Worm (Caenorhabditis elegans) whole organism, L3 larva: ENCODE results near the gene C06E1.9.
A peak's percentile ranks its signal among the peaks of the same experiment; 100 is the strongest.

Experiments used
- ZK546.5 ChIP-seq: sonication (generic microtip); optimal IDR thresholded peaks from 2 replicates; lab custom pipeline; 2017; ENCODE audit warnings: missing biosample characterization, missing genetic modification characterization
- aly-2 ChIP-seq: fragments of 150-350 bp; optimal IDR thresholded peaks from 2 replicates; lab custom pipeline; 2014; ENCODE audit warnings: missing biosample characterization, missing genetic modification characterization
- ama-1 ChIP-seq: fragments of 150-350 bp; optimal IDR thresholded peaks from 2 replicates; lab custom pipeline; 2018
- ceh-16 ChIP-seq: sonication (generic microtip); optimal IDR thresholded peaks from 2 replicates; lab custom pipeline; 2017; ENCODE audit warnings: missing biosample characterization, missing genetic modification characterization
- ceh-28 ChIP-seq: fragments of 150-350 bp; optimal IDR thresholded peaks from 2 replicates; lab custom pipeline; 2014; ENCODE audit warnings: missing biosample characterization, missing genetic modification reagents, missing genetic modification characterization
- ceh-82 ChIP-seq: fragments of 150-350 bp; optimal IDR thresholded peaks from 2 replicates; lab custom pipeline; 2014; ENCODE audit warnings: missing biosample characterization, missing genetic modification characterization
- ceh-9 ChIP-seq: sonication (generic microtip); optimal IDR thresholded peaks from 2 replicates; lab custom pipeline; 2018; ENCODE audit warnings: missing biosample characterization, missing genetic modification characterization
- egl-27 ChIP-seq: sonication (generic microtip); optimal IDR thresholded peaks from 4 replicates; lab custom pipeline; 2017; ENCODE audit warnings: missing biosample characterization, missing genetic modification reagents, missing genetic modification characterization
- egl-5 ChIP-seq: fragments of 150-350 bp; optimal IDR thresholded peaks from 2 replicates; lab custom pipeline; 2017; ENCODE audit warnings: missing biosample characterization, missing genetic modification reagents, missing genetic modification characterization, inconsistent platforms
- elt-2 ChIP-seq: sonication (generic microtip); optimal IDR thresholded peaks from 2 replicates; lab custom pipeline; 2016; ENCODE audit warnings: missing genetic modification reagents, mild to moderate bottlenecking, missing genetic modification characterization, missing compliant biosample characterization
- elt-3 ChIP-seq, 3 experiments: fragments of 150-350 bp in 1 of 3; sonication (generic microtip) in 2 of 3; optimal IDR thresholded peaks; 2 replicates in 2 of 3; 4 replicates in 1 of 3; lab custom pipeline; 2014 to 2017; ENCODE audit warnings: missing biosample characterization in 3 of 3, missing genetic modification characterization in 3 of 3
- eor-1 ChIP-seq, 2 experiments: fragments of 150-350 bp; optimal IDR thresholded peaks; 2 replicates each; lab custom pipeline; 2014 to 2018; ENCODE audit warnings: missing biosample characterization in 2 of 2, missing genetic modification characterization in 2 of 2
- fkh-10 ChIP-seq: sonication (generic microtip); optimal IDR thresholded peaks from 2 replicates; lab custom pipeline; 2017; ENCODE audit warnings: missing biosample characterization, missing genetic modification reagents, missing genetic modification characterization
- fkh-2 ChIP-seq: fragments of 150-350 bp; optimal IDR thresholded peaks from 2 replicates; lab custom pipeline; 2014; ENCODE audit warnings: missing biosample characterization, missing genetic modification reagents, missing genetic modification characterization
- fos-1 ChIP-seq: fragments of 150-350 bp; optimal IDR thresholded peaks from 2 replicates; lab custom pipeline; 2014; ENCODE audit warnings: missing biosample characterization, missing genetic modification characterization
- hmg-11 ChIP-seq: sonication (generic microtip); optimal IDR thresholded peaks from 2 replicates; lab custom pipeline; 2016; ENCODE audit warnings: missing genetic modification characterization, missing compliant biosample characterization
- jun-1 ChIP-seq: fragments of 150-350 bp; optimal IDR thresholded peaks from 2 replicates; lab custom pipeline; 2014; ENCODE audit warnings: missing biosample characterization, missing genetic modification reagents, missing genetic modification characterization
- lin-15B ChIP-seq: fragments of 150-350 bp; optimal IDR thresholded peaks from 2 replicates; lab custom pipeline; 2014; ENCODE audit warnings: missing biosample characterization, missing genetic modification characterization
- lsy-12 ChIP-seq: sonication (generic microtip); optimal IDR thresholded peaks from 2 replicates; lab custom pipeline; 2016; ENCODE audit warnings: mild to moderate bottlenecking, missing genetic modification characterization, missing compliant biosample characterization
- mml-1 ChIP-seq: fragments of 150-350 bp; sonication (generic microtip); optimal IDR thresholded peaks from 3 replicates; lab custom pipeline; 2014; ENCODE audit warnings: missing biosample characterization, missing genetic modification characterization
- nfya-1 ChIP-seq: sonication (generic microtip); optimal IDR thresholded peaks from 2 replicates; lab custom pipeline; 2017; ENCODE audit warnings: missing genetic modification characterization, mild to moderate bottlenecking, missing compliant biosample characterization, antibody characterized with exemption, moderate library complexity; ENCODE audit not compliant: insufficient read depth
- nhr-11 ChIP-seq: fragments of 150-350 bp; optimal IDR thresholded peaks from 2 replicates; lab custom pipeline; 2014; ENCODE audit warnings: missing biosample characterization, missing genetic modification characterization
- nhr-12 ChIP-seq: fragments of 150-350 bp; optimal IDR thresholded peaks from 2 replicates; lab custom pipeline; 2014; ENCODE audit warnings: missing biosample characterization, missing genetic modification characterization
- nhr-23 ChIP-seq: fragments of 150-350 bp; optimal IDR thresholded peaks from 2 replicates; lab custom pipeline; 2014; ENCODE audit warnings: missing biosample characterization, missing genetic modification reagents, missing genetic modification characterization
- nhr-237 ChIP-seq: fragments of 150-350 bp; optimal IDR thresholded peaks from 2 replicates; lab custom pipeline; 2014; ENCODE audit warnings: missing biosample characterization, missing genetic modification characterization
- nhr-25 ChIP-seq: sonication (generic microtip); optimal IDR thresholded peaks from 2 replicates; lab custom pipeline; 2017; ENCODE audit warnings: missing biosample characterization, missing genetic modification characterization
- nhr-43 ChIP-seq: sonication (generic microtip); optimal IDR thresholded peaks from 2 replicates; lab custom pipeline; 2016; ENCODE audit warnings: mild to moderate bottlenecking, missing genetic modification characterization, missing compliant biosample characterization; ENCODE audit not compliant: poor library complexity, severe bottlenecking
- nhr-67 ChIP-seq: fragments of 150-350 bp; optimal IDR thresholded peaks from 2 replicates; lab custom pipeline; 2014; ENCODE audit warnings: missing biosample characterization, missing genetic modification characterization
- nhr-77 ChIP-seq: fragments of 150-350 bp; optimal IDR thresholded peaks from 2 replicates; lab custom pipeline; 2014; ENCODE audit warnings: missing biosample characterization, missing genetic modification characterization
- pha-4 ChIP-seq: fragments of 150-350 bp; optimal IDR thresholded peaks from 2 replicates; lab custom pipeline; 2014; ENCODE audit warnings: missing biosample characterization, missing genetic modification reagents, missing genetic modification characterization
- pqm-1 ChIP-seq: fragments of 150-350 bp; optimal IDR thresholded peaks from 2 replicates; lab custom pipeline; 2017; ENCODE audit warnings: missing biosample characterization, missing genetic modification characterization, inconsistent platforms
- sea-2 ChIP-seq: fragments of 150-350 bp; sonication (generic microtip); optimal IDR thresholded peaks from 4 replicates; lab custom pipeline; 2014; ENCODE audit warnings: missing biosample characterization, missing genetic modification reagents, missing genetic modification characterization
- skn-1 ChIP-seq: fragments of 150-350 bp; optimal IDR thresholded peaks from 2 replicates; lab custom pipeline; 2014; ENCODE audit warnings: missing biosample characterization, missing genetic modification characterization
- unc-39 ChIP-seq: sonication (generic microtip); optimal IDR thresholded peaks from 4 replicates; lab custom pipeline; 2017; ENCODE audit warnings: missing biosample characterization, missing genetic modification characterization
- unc-62 ChIP-seq: fragments of 150-350 bp; sonication (generic microtip); optimal IDR thresholded peaks from 4 replicates; lab custom pipeline; 2014; ENCODE audit warnings: missing biosample characterization, missing genetic modification reagents, missing genetic modification characterization
- zag-1 ChIP-seq: fragments of 150-350 bp; optimal IDR thresholded peaks from 2 replicates; lab custom pipeline; 2014; ENCODE audit warnings: missing biosample characterization, missing genetic modification characterization
- ztf-4 ChIP-seq: fragments of 150-350 bp; optimal IDR thresholded peaks from 2 replicates; lab custom pipeline; 2014; ENCODE audit warnings: missing biosample characterization, missing genetic modification characterization

The C06E1.9 gene

ce11 chrIII:8618412-8618960 lies 8.9 kb upstream of the C06E1.9 start, which contains the start of gene C13G5.2:
Gene C13G5.2 (minus strand): TSS chrIII:8618462.
- TF ChIP-seq nhr-12 (tag; lab: Kevin White, UChicago): no peak
- TF ChIP-seq nhr-25 (tag; lab: Kevin White, UChicago): no peak
- no peak for TF ChIP-seq lin-15B (tag; lab: Kevin White, UChicago)
- TF ChIP-seq eor-1 (tag; optimal IDR thresholded peaks at IDR 0.05; lab: Kevin White, UChicago): no peak
- TF ChIP-seq ceh-9 (tag; lab: Kevin White, UChicago): no peak
- no peak for TF ChIP-seq ceh-16 (tag; lab: Kevin White, UChicago)
- TF ChIP-seq skn-1 (tag; lab: Kevin White, UChicago): no peak
- TF ChIP-seq jun-1 (tag; lab: Kevin White, UChicago): no peak
- no peak for TF ChIP-seq elt-3 (tag; optimal IDR thresholded peaks at IDR 0.05; lab: Kevin White, UChicago)
- no peak for TF ChIP-seq egl-5 (tag; lab: Kevin White, UChicago)
- TF ChIP-seq nhr-67 (tag; lab: Kevin White, UChicago): no peak
- TF ChIP-seq fkh-10 (GFP tag; lab: Kevin White, UChicago): no peak
- no peak for TF ChIP-seq ztf-4 (tag; lab: Kevin White, UChicago)
- no peak for TF ChIP-seq mml-1 (tag; lab: Kevin White, UChicago)
- no peak for TF ChIP-seq fos-1 (tag; lab: Kevin White, UChicago)
- no peak for TF ChIP-seq ceh-82 (tag; lab: Kevin White, UChicago)
- no peak for TF ChIP-seq pqm-1 (tag; lab: Kevin White, UChicago)

- no peak for TF ChIP-seq nhr-12 (tag; lab: Kevin White, UChicago)
- no peak for TF ChIP-seq nhr-11 (tag; lab: Kevin White, UChicago)
Measured at ce11 chrIII:8616587-8616986, 7.0 kb upstream of the C06E1.9 start, which contains the start of gene C06E1.11. Gene C06E1.11 (minus strand): TSS chrIII:8616687.

DNA sequence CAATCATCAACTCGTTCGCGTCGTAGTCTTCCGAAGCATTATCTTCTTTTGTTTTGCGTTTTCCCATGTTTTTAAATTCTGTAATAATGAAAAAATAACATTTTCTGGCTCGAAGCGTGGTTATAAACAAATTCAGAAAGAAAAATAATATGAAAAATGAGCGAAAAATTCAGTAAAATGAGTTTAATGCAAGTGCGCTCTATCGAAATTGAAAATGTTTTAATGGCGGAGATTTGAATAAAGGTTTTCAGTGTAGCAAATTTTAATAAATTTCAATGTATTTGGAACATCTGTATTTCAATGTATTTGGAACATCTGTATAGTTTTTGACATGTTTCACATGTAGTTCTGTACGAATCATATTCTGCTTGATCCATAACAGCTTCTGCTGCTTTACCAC lies 4.9 kb upstream of the C06E1.9 start, which contains the start of gene rha-2:
rha-2 (minus strand) TSS at position 80 of the 400 bp plus-strand sequence.
- no peak for TF ChIP-seq ceh-28 (tag; lab: Kevin White, UChicago)
- no peak for TF ChIP-seq elt-2
- no peak for TF ChIP-seq mml-1 (tag; lab: Kevin White, UChicago)
- no peak for TF ChIP-seq ZK546.5 (tag; lab: Kevin White, UChicago)
- TF ChIP-seq aly-2: no peak
- TF ChIP-seq nhr-43 (tag; lab: Kevin White, UChicago): no peak
- peak; percentile 44 for TF ChIP-seq lin-15B (tag; lab: Kevin White, UChicago)
- no peak for TF ChIP-seq unc-62 (GFP tag; lab: Kevin White, UChicago)
- TF ChIP-seq hmg-11: peak; percentile 9
- TF ChIP-seq nhr-77 (tag; lab: Kevin White, UChicago): no peak
- TF ChIP-seq fos-1 (tag; lab: Kevin White, UChicago): no peak
- peak; percentile 51 for TF ChIP-seq pha-4 (tag; lab: Kevin White, UChicago)
- TF ChIP-seq nfya-1 (tag; lab: Kevin White, UChicago): peak; percentile 20

ce11 chrIII:8613573-8613972 lies 4.0 kb upstream of the C06E1.9 start:
- no peak for TF ChIP-seq ceh-16 (tag; lab: Kevin White, UChicago)
- TF ChIP-seq zag-1: no peak
- TF ChIP-seq egl-5 (tag; lab: Kevin White, UChicago): no peak
- no peak for TF ChIP-seq unc-39 (tag; lab: Kevin White, UChicago)
- no peak for TF ChIP-seq skn-1 (tag; lab: Kevin White, UChicago)
- no peak for TF ChIP-seq ama-1 (lab: Kevin White, UChicago)
- no peak for TF ChIP-seq nhr-237 (tag; lab: Kevin White, UChicago)
- TF ChIP-seq egl-27 (tag; lab: Kevin White, UChicago): no peak
- no peak for TF ChIP-seq nhr-25 (tag; lab: Kevin White, UChicago)
- no peak for TF ChIP-seq ceh-28 (tag; lab: Kevin White, UChicago)
- TF ChIP-seq fos-1 (tag; lab: Kevin White, UChicago): no peak
- TF ChIP-seq pha-4 (tag; lab: Kevin White, UChicago): no peak
- TF ChIP-seq jun-1 (tag; lab: Kevin White, UChicago): no peak
- TF ChIP-seq nhr-23 (tag; lab: Kevin White, UChicago): no peak
- TF ChIP-seq lsy-12 (tag; lab: Kevin White, UChicago): no peak
- TF ChIP-seq sea-2 (GFP tag; lab: Kevin White, UChicago): no peak
- no peak for TF ChIP-seq fkh-2 (tag; lab: Kevin White, UChicago)
- TF ChIP-seq nhr-11 (tag; lab: Kevin White, UChicago): no peak
- no peak for TF ChIP-seq unc-62 (GFP tag; lab: Kevin White, UChicago)
- no peak for TF ChIP-seq nhr-67 (tag; lab: Kevin White, UChicago)
